Worm (Caenorhabditis elegans) whole organism, midembryonic: Measurements from ENCODE around the gene ZK84.2.
"Not testable (repeated sequence)": the region's sequence is repeated elsewhere in the genome, so short reads cannot be mapped to it uniquely, and the experiment has no call there.

Experiments
- T22C8.4 ChIP-seq: fragments of 200-800 bp; sonication (Bioruptor generic); IDR thresholded peaks from 2 replicates; pipeline ENCODE4 v1.3.6; 2022; ENCODE audit warnings: missing genetic modification characterization, missing compliant biosample characterization
- cog-1 ChIP-seq: sonication (generic microtip); optimal IDR thresholded peaks from 2 replicates; lab custom pipeline; 2016; ENCODE audit warnings: missing genetic modification characterization, missing compliant biosample characterization
- ref-1 ChIP-seq: fragments of 200-800 bp; sonication (Bioruptor generic); conservative IDR thresholded peaks from 2 replicates; pipeline ENCODE4 v1.3.6; 2022; ENCODE audit warnings: missing genetic modification reagents, missing genetic modification characterization, missing compliant biosample characterization

DNA sequence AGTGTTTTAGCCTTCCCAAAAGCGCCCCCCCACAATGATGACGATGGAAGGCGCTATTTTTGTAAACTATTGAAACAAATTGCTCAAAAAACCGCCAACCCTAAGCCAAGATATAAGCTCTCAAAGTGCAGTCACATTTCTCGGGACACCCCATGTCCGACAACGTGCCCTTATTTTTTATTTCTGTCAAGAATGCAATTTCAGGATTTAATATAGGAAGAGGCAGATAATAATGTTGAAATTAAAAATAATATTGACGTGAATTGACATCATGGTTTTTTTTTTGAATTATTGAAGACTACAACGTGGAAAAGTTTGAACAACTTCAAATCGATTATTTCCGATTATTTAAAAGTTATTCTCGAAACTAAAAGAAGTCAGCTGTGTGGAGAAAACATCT, at the start of gene ZK84.2:
- TF ChIP-seq ref-1; cog-1 (tag; lab: Kevin White, UChicago); T22C8.4 (GFP tag; lab: Robert Waterston, UW): not testable (repeated sequence)
